Worm (Caenorhabditis elegans) whole organism, midembryonic: ENCODE results near the gene abu-14.

Source experiments
- T22C8.4 ChIP-seq: fragments of 200-800 bp; sonication (Bioruptor generic); IDR thresholded peaks from 2 replicates; pipeline ENCODE4 v1.3.6; 2022; ENCODE audit warnings: missing genetic modification characterization, missing compliant biosample characterization
- cog-1 ChIP-seq: sonication (generic microtip); optimal IDR thresholded peaks from 2 replicates; lab custom pipeline; 2016; ENCODE audit warnings: missing genetic modification characterization, missing compliant biosample characterization
- flt-1 ChIP-seq: fragments of 200-800 bp; sonication (Bioruptor generic); IDR thresholded peaks from 2 replicates; pipeline ENCODE4 v1.3.6; 2022; ENCODE audit warnings: missing genetic modification characterization, missing compliant biosample characterization
- klf-2 ChIP-seq: fragments of 200-800 bp; sonication (Bioruptor generic); conservative IDR thresholded peaks from 2 replicates; pipeline ENCODE4 v1.3.6; 2022; ENCODE audit warnings: missing genetic modification reagents, missing genetic modification characterization, missing compliant biosample characterization
- med-1 ChIP-seq: sonication (generic microtip); optimal IDR thresholded peaks from 2 replicates; lab custom pipeline; 2017; ENCODE audit warnings: missing genetic modification characterization, mild to moderate bottlenecking, missing compliant biosample characterization, antibody characterized with exemption, missing genetic modification reagents; ENCODE audit not compliant: insufficient read depth
- ref-1 ChIP-seq: fragments of 200-800 bp; sonication (Bioruptor generic); conservative IDR thresholded peaks from 2 replicates; pipeline ENCODE4 v1.3.6; 2022; ENCODE audit warnings: missing genetic modification reagents, missing genetic modification characterization, missing compliant biosample characterization
- tab-1 ChIP-seq: fragments of 200-800 bp; sonication (Bioruptor generic); IDR thresholded peaks from 2 replicates; pipeline ENCODE4 v1.3.6; 2022; ENCODE audit warnings: missing genetic modification characterization, missing compliant biosample characterization
- ztf-23 ChIP-seq: fragments of 200-800 bp; sonication (Bioruptor generic); IDR thresholded peaks from 2 replicates; pipeline ENCODE4 v1.3.6; 2022; ENCODE audit warnings: missing genetic modification reagents, missing genetic modification characterization, missing compliant biosample characterization
- ztf-29 ChIP-seq: fragments of 200-800 bp; sonication (Bioruptor generic); IDR thresholded peaks from 2 replicates; pipeline ENCODE4 v1.3.6; 2022; ENCODE audit warnings: missing genetic modification reagents, missing genetic modification characterization, missing compliant biosample characterization

Gene abu-14

ce11 chrII:9232923-9233322, 5.9 kb upstream of the abu-14 start, which contains the start of gene T26C5.2:
Gene T26C5.2, plus strand, starts transcription at chrII:9233223.
- TF ChIP-seq tab-1 (GFP tag; lab: Robert Waterston, UW) (no peak), med-1 (no peak), flt-1 (GFP tag; lab: Robert Waterston, UW) (no peak), T22C8.4 (no peak), cog-1 (tag; lab: Kevin White, UChicago) (no peak), ztf-29 (GFP tag; lab: Robert Waterston, UW) (no peak), klf-2 (GFP tag; lab: Robert Waterston, UW) (no peak), ztf-23 (GFP tag; lab: Robert Waterston, UW) (no peak), ref-1 (GFP tag; lab: Robert Waterston, UW) (no peak)

- TF ChIP-seq med-1 (no peak), tab-1 (GFP tag; lab: Robert Waterston, UW) (no peak), ztf-29 (GFP tag; lab: Robert Waterston, UW) (no peak), ztf-23 (GFP tag; lab: Robert Waterston, UW) (no peak), flt-1 (GFP tag; lab: Robert Waterston, UW) (no peak)
Measured at ce11 chrII:9232493-9232892, 5.5 kb upstream of the abu-14 start.

- TF ChIP-seq klf-2 (GFP tag; lab: Robert Waterston, UW) (no peak), ztf-29 (GFP tag; lab: Robert Waterston, UW) (no peak), ztf-23 (GFP tag; lab: Robert Waterston, UW) (no peak), tab-1 (GFP tag; lab: Robert Waterston, UW) (no peak), T22C8.4 (no peak), cog-1 (tag; lab: Kevin White, UChicago) (no peak), ref-1 (GFP tag; lab: Robert Waterston, UW) (no peak), med-1 (no peak), flt-1 (GFP tag; lab: Robert Waterston, UW) (no peak)
Measured at ce11 chrII:9231240-9231639, 4.2 kb upstream of the abu-14 start, which contains the start of gene gst-13. Gene gst-13, plus strand, starts transcription at chrII:9231457.

DNA sequence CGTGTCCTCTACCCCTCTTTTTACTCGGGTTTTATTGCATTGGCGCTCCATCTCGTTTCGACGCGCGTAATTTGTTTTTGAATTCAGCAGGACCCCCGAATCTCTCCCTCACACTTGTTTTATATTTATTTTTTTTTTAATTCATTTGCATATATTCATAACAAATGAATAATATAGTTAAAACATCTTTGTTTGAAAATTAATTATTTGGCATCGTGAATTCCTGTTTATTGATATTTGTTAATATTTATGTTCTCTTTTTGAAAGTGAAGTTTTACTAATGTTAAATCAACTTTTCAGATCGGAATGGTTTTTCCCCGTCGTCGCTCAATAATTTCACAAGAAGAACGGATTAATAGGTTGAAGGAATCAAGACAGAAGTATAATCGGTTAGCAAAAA, 4.0 kb downstream of the abu-14 start, which contains the start of gene ZK1067.3:
Gene ZK1067.3, plus strand, starts transcription at position 301 of the 400 bp plus-strand sequence.
- TF ChIP-seq med-1 (no peak), cog-1 (tag; lab: Kevin White, UChicago) (no peak), tab-1 (GFP tag; lab: Robert Waterston, UW) (no peak), ztf-29 (GFP tag; lab: Robert Waterston, UW) (no peak), klf-2 (GFP tag; lab: Robert Waterston, UW) (no peak), T22C8.4 (no peak), ref-1 (GFP tag; lab: Robert Waterston, UW) (no peak), ztf-23 (GFP tag; lab: Robert Waterston, UW) (no peak), flt-1 (GFP tag; lab: Robert Waterston, UW) (no peak)

DNA sequence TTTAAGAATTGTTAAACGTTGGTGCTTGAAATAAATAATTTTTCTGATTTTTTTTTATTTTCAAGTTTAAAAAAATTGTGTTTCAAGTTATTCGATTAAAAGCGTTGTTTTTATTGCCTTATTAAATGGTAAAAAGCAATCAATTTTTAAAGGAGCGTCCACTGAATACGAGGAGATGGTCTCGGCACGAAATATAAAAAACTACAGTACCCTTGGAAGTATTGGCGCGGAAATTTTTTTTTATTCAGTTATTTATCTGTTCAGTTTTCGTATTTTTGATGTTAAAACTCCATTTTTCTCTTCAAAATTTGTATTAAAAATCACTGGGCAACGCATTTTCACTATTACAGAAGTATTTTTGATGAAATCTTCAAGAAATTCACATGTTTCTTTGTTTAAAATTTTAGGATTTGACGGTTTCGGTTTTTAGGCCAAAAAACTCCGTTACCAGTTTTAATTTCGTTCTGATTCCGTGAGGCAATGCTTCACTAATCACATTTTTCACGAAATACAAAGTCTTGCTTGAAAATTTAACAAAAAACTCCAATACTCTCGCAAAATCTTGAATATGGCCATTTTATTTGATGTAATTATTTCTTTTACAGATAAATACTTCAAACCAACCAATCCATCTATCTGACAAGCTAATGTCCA, 13.8 kb downstream of the abu-14 start, which contains the start of gene znfx-1:
Gene znfx-1, plus strand, starts transcription at position 604 of the 654 bp plus-strand sequence.
- TF ChIP-seq T22C8.4 = no peak
- no peak for TF ChIP-seq ztf-23 (GFP tag; lab: Robert Waterston, UW)
- TF ChIP-seq ztf-29 (GFP tag; lab: Robert Waterston, UW) = no peak
- TF ChIP-seq tab-1 (GFP tag; lab: Robert Waterston, UW) = no peak
- TF ChIP-seq klf-2 (GFP tag; lab: Robert Waterston, UW) = no peak
- no peak for TF ChIP-seq flt-1 (GFP tag; lab: Robert Waterston, UW)
- TF ChIP-seq med-1 = no peak
- no peak for TF ChIP-seq ref-1 (GFP tag; lab: Robert Waterston, UW)
- TF ChIP-seq cog-1 (tag; lab: Kevin White, UChicago) = no peak

DNA sequence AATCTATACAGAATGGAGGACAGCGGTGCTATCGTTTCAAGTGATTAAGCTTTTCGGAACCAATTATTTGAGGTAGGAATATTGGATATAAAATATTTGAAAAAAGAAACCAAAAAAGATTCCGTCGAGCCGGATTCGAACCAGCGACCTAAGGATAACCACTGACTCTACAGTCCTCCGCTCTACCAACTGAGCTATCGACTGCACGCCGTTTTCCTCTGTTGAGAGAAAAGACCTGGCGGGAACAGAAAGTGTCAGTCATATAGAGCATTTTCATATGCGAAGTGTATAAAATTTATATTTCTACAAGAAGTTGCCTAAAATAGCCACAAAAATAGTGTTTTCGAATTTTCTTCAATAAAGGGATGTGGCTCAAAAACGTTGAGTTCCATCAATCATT, 15.3 kb downstream of the abu-14 start:
- no peak for TF ChIP-seq ztf-23 (GFP tag; lab: Robert Waterston, UW)

- TF ChIP-seq ztf-29 (GFP tag; lab: Robert Waterston, UW) = no peak
- no peak for TF ChIP-seq cog-1 (tag; lab: Kevin White, UChicago)
- no peak for TF ChIP-seq klf-2 (GFP tag; lab: Robert Waterston, UW)
- no peak for TF ChIP-seq ref-1 (GFP tag; lab: Robert Waterston, UW)
- TF ChIP-seq T22C8.4 = no peak
- TF ChIP-seq med-1 = no peak
- no peak for TF ChIP-seq ztf-23 (GFP tag; lab: Robert Waterston, UW)
- TF ChIP-seq tab-1 (GFP tag; lab: Robert Waterston, UW) = no peak
Measured at ce11 chrII:9210076-9210475, 16.9 kb downstream of the abu-14 start, which contains the start of gene ZK1067.4. Gene ZK1067.4, plus strand, starts transcription at chrII:9210376.

DNA sequence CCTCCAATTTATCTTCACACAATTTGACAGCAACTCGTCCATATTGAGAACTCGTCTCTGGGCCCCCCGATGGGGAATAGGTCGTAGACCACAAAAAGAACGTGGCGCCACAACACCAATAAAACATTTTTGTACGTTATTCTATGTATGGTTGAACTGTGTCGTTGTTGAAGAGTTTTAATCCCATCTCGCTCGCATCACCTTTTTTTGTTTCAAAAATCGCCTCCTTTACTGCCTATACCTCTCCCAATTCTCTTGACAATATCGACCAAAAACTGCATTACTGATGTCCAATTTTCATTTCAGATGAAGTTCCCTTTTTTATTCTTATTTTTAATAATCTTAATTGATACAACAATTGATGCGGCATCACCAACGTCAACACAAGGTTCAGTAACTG, 29.8 kb downstream of the abu-14 start, which contains the start of gene let-23:
Gene let-23, plus strand, starts transcription at position 301 of the 400 bp plus-strand sequence.
- TF ChIP-seq ztf-29 (GFP tag; lab: Robert Waterston, UW) = no peak

- TF ChIP-seq T22C8.4 (no peak), cog-1 (tag; lab: Kevin White, UChicago) (no peak), flt-1 (GFP tag; lab: Robert Waterston, UW) (no peak), tab-1 (GFP tag; lab: Robert Waterston, UW) (no peak), ztf-29 (GFP tag; lab: Robert Waterston, UW) (no peak), med-1 (no peak), ref-1 (GFP tag; lab: Robert Waterston, UW) (no peak), klf-2 (GFP tag; lab: Robert Waterston, UW) (no peak), ztf-23 (GFP tag; lab: Robert Waterston, UW) (no peak)
Measured at ce11 chrII:9196325-9196724, 30.7 kb downstream of the abu-14 start.

DNA sequence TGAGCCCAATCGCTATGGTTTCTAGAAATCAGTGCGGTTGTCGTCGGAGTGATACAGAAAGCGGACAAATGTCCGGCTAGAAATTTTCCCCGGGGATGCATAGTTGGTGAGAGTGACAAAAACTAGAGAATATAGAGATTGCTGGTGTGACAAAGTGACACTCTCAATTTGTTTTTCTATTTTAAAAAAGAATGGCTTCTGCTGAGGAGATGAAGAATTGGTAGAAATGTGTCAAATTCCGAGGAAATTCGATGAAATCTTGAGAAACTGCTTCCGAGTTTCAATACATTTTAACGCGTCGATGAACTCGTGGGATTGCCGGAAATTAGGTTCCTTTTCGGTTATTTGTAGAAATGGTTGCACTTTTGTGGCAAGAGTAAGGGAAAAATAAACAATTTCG, 32.8 kb downstream of the abu-14 start, which contains the start of gene twk-4:
Gene twk-4, minus strand, starts transcription at position 101 of the 400 bp plus-strand sequence.
- TF ChIP-seq ztf-29 (GFP tag; lab: Robert Waterston, UW) (no peak), tab-1 (GFP tag; lab: Robert Waterston, UW) (no peak), ztf-23 (GFP tag; lab: Robert Waterston, UW) (no peak), ref-1 (GFP tag; lab: Robert Waterston, UW) (no peak), flt-1 (GFP tag; lab: Robert Waterston, UW) (no peak), klf-2 (GFP tag; lab: Robert Waterston, UW) (no peak), T22C8.4 (no peak), cog-1 (tag; lab: Kevin White, UChicago) (no peak), med-1 (no peak)
